Fruit fly (Drosophila melanogaster) whole organism, prepupa: ENCODE results near the gene CG1143.

Experiments
- Blimp-1 ChIP-seq: fragments of 200-800 bp; sonication (Bioruptor generic); optimal IDR thresholded peaks from 3 replicates; lab custom pipeline; 2017; ENCODE audit warnings: missing biosample characterization, missing genetic modification characterization, mild to moderate bottlenecking, moderate library complexity, missing genetic modification reagents
- CG10631 ChIP-seq: fragments of 200-800 bp; sonication (Bioruptor generic); optimal IDR thresholded peaks from 2 replicates; lab custom pipeline; 2016; ENCODE audit warnings: missing biosample characterization, missing genetic modification characterization
- CG10669 ChIP-seq: fragments of 200-800 bp; sonication (Bioruptor generic); optimal IDR thresholded peaks from 3 replicates; lab custom pipeline; 2018; ENCODE audit warnings: missing biosample characterization, mild to moderate bottlenecking, missing genetic modification characterization, moderate library complexity
- CG11294 ChIP-seq: fragments of 200-800 bp; sonication (Bioruptor generic); IDR thresholded peaks from 2 replicates; pipeline ENCODE4 v1.3.6; 2022; ENCODE audit warnings: missing biosample characterization, missing genetic modification characterization
- CG11762 ChIP-seq: fragments of 200-800 bp; sonication (Bioruptor generic); optimal IDR thresholded peaks from 3 replicates; lab custom pipeline; 2016; ENCODE audit warnings: missing biosample characterization, missing genetic modification characterization; ENCODE audit not compliant: insufficient read depth
- CG11902 ChIP-seq: fragments of 200-800 bp; sonication (Bioruptor generic); optimal IDR thresholded peaks from 3 replicates; lab custom pipeline; 2016; ENCODE audit warnings: missing biosample characterization, missing genetic modification characterization
- CG15336 ChIP-seq: fragments of 200-800 bp; sonication (Bioruptor generic); IDR thresholded peaks from 2 replicates; pipeline ENCODE4 v1.3.6; 2022; ENCODE audit warnings: missing biosample characterization, missing genetic modification characterization
- CG16779 ChIP-seq: fragments of 200-800 bp; sonication (Bioruptor generic); optimal IDR thresholded peaks from 3 replicates; lab custom pipeline; 2017; ENCODE audit warnings: missing biosample characterization, mild to moderate bottlenecking, missing genetic modification characterization
- CG3032 ChIP-seq: fragments of 200-800 bp; optimal IDR thresholded peaks from 2 replicates; lab custom pipeline; 2019; ENCODE audit warnings: missing biosample characterization, mild to moderate bottlenecking, missing genetic modification characterization, moderate library complexity
- CG31627 ChIP-seq: fragments of 200-800 bp; sonication (Bioruptor generic); optimal IDR thresholded peaks from 3 replicates; lab custom pipeline; 2016; ENCODE audit warnings: missing biosample characterization, missing genetic modification characterization
- CG34406 ChIP-seq: fragments of 200-800 bp; sonication (Bioruptor generic); optimal IDR thresholded peaks from 3 replicates; lab custom pipeline; 2016; ENCODE audit warnings: missing biosample characterization, missing genetic modification characterization
- CG4318 ChIP-seq: fragments of 200-800 bp; sonication (Bioruptor generic); optimal IDR thresholded peaks from 3 replicates; lab custom pipeline; 2017; ENCODE audit warnings: missing biosample characterization, mild to moderate bottlenecking, missing genetic modification characterization
- CG6163 ChIP-seq: fragments of 200-800 bp; sonication (Bioruptor generic); IDR thresholded peaks from 3 replicates; pipeline ENCODE4 v1.3.6; 2022; ENCODE audit warnings: missing biosample characterization, missing genetic modification characterization
- CG6276 ChIP-seq: fragments of 200-800 bp; sonication (Bioruptor generic); optimal IDR thresholded peaks from 2 replicates; lab custom pipeline; 2017; ENCODE audit warnings: missing biosample characterization, mild to moderate bottlenecking, missing genetic modification characterization
- CG6792 ChIP-seq: fragments of 200-800 bp; sonication (Bioruptor generic); optimal IDR thresholded peaks from 3 replicates; lab custom pipeline; 2016; ENCODE audit warnings: missing biosample characterization, missing genetic modification characterization
- CG6808 ChIP-seq: fragments of 200-800 bp; sonication (Bioruptor generic); optimal IDR thresholded peaks from 3 replicates; lab custom pipeline; 2017; ENCODE audit warnings: missing biosample characterization, missing genetic modification characterization, mild to moderate bottlenecking, moderate library complexity, missing genetic modification reagents
- CG6854 ChIP-seq: fragments of 200-800 bp; sonication (Bioruptor generic); optimal IDR thresholded peaks from 2 replicates; lab custom pipeline; 2017; ENCODE audit warnings: missing biosample characterization, mild to moderate bottlenecking, missing genetic modification characterization
- CG8119 ChIP-seq: fragments of 200-800 bp; sonication (Bioruptor generic); IDR thresholded peaks from 3 replicates; pipeline ENCODE4 v1.3.6; 2022; ENCODE audit warnings: missing biosample characterization, missing genetic modification characterization
- CG8319 ChIP-seq: fragments of 200-800 bp; sonication (Bioruptor generic); optimal IDR thresholded peaks from 3 replicates; lab custom pipeline; 2016; ENCODE audit warnings: missing biosample characterization, missing genetic modification characterization
- CG8632 ChIP-seq: fragments of 200-800 bp; sonication (Bioruptor generic); optimal IDR thresholded peaks from 3 replicates; lab custom pipeline; 2016; ENCODE audit warnings: missing biosample characterization, missing genetic modification characterization
- CG9139 ChIP-seq: fragments of 200-800 bp; sonication (Bioruptor generic); optimal IDR thresholded peaks from 3 replicates; lab custom pipeline; 2017; ENCODE audit warnings: missing biosample characterization, mild to moderate bottlenecking, missing genetic modification characterization
- Eip75B ChIP-seq: fragments of 200-800 bp; sonication (Bioruptor generic); optimal IDR thresholded peaks from 3 replicates; lab custom pipeline; 2016; ENCODE audit warnings: missing biosample characterization, missing genetic modification characterization
- Eip78C ChIP-seq: fragments of 200-800 bp; sonication (Bioruptor generic); peaks from one replicate; lab custom pipeline; 2016; ENCODE audit warnings: missing biosample characterization, missing genetic modification characterization
- Eip93F ChIP-seq: fragments of 200-800 bp; sonication (Bioruptor generic); optimal IDR thresholded peaks from 2 replicates; lab custom pipeline; 2016; ENCODE audit warnings: missing biosample characterization, mild to moderate bottlenecking, missing genetic modification characterization
- Ets96B ChIP-seq: fragments of 200-800 bp; optimal IDR thresholded peaks from 2 replicates; lab custom pipeline; 2019; ENCODE audit warnings: missing biosample characterization, mild to moderate bottlenecking, missing genetic modification characterization, moderate library complexity
- Gug ChIP-seq: fragments of 200-800 bp; sonication (Bioruptor generic); IDR thresholded peaks from 2 replicates; pipeline ENCODE4 v1.3.6; 2022; ENCODE audit warnings: missing biosample characterization, missing genetic modification characterization
- Hr38 ChIP-seq: sonication (Bioruptor generic); optimal IDR thresholded peaks from 2 replicates; lab custom pipeline; 2016; ENCODE audit warnings: missing biosample characterization, missing genetic modification characterization
- Hr39 ChIP-seq: fragments of 200-800 bp; sonication (Bioruptor generic); optimal IDR thresholded peaks from 2 replicates; lab custom pipeline; 2016; ENCODE audit warnings: missing biosample characterization, missing genetic modification characterization
- Lpt ChIP-seq: fragments of 200-800 bp; sonication (Bioruptor generic); optimal IDR thresholded peaks from 3 replicates; lab custom pipeline; 2016; ENCODE audit warnings: missing biosample characterization, missing genetic modification characterization
- Met ChIP-seq: fragments of 200-800 bp; sonication (Bioruptor generic); optimal IDR thresholded peaks from 3 replicates; lab custom pipeline; 2016; ENCODE audit warnings: missing biosample characterization, missing genetic modification characterization
- Smox ChIP-seq: fragments of 200-800 bp; sonication (Bioruptor generic); optimal IDR thresholded peaks from 3 replicates; lab custom pipeline; 2016; ENCODE audit warnings: missing biosample characterization, missing genetic modification characterization
- Sox102F ChIP-seq: fragments of 200-800 bp; sonication (Bioruptor generic); optimal IDR thresholded peaks from 2 replicates; lab custom pipeline; 2016; ENCODE audit warnings: missing biosample characterization, mild to moderate bottlenecking, missing genetic modification characterization
- Sox14 ChIP-seq: fragments of 200-800 bp; sonication (Bioruptor generic); optimal IDR thresholded peaks from 3 replicates; lab custom pipeline; 2016; ENCODE audit warnings: missing biosample characterization, missing genetic modification characterization
- Sox15 ChIP-seq: fragments of 200-800 bp; sonication (Bioruptor generic); optimal IDR thresholded peaks from 3 replicates; lab custom pipeline; 2016; ENCODE audit warnings: missing biosample characterization, missing genetic modification characterization
- achi ChIP-seq: fragments of 200-800 bp; sonication (Bioruptor generic); optimal IDR thresholded peaks from 3 replicates; lab custom pipeline; 2016; ENCODE audit warnings: missing biosample characterization, missing genetic modification characterization
- cyc ChIP-seq: fragments of 200-800 bp; sonication (Bioruptor generic); optimal IDR thresholded peaks from 3 replicates; lab custom pipeline; 2016; ENCODE audit warnings: missing biosample characterization, missing genetic modification characterization
- dac ChIP-seq: fragments of 200-800 bp; sonication (Bioruptor generic); optimal IDR thresholded peaks from 2 replicates; lab custom pipeline; 2017; ENCODE audit warnings: missing biosample characterization, mild to moderate bottlenecking, missing genetic modification characterization
- dsx ChIP-seq: fragments of 200-800 bp; optimal IDR thresholded peaks from 3 replicates; lab custom pipeline; 2019; ENCODE audit warnings: missing biosample characterization, mild to moderate bottlenecking, missing genetic modification characterization, moderate library complexity; ENCODE audit not compliant: poor library complexity, severe bottlenecking
- eg ChIP-seq: fragments of 200-800 bp; sonication (Bioruptor generic); IDR thresholded peaks from 3 replicates; pipeline ENCODE4 v1.3.6; 2022; ENCODE audit warnings: missing biosample characterization, missing genetic modification characterization
- esn ChIP-seq: fragments of 200-800 bp; sonication (Bioruptor generic); optimal IDR thresholded peaks from 2 replicates; lab custom pipeline; 2016; ENCODE audit warnings: missing biosample characterization, mild to moderate bottlenecking, missing genetic modification characterization, moderate library complexity
- fd85E ChIP-seq: fragments of 200-800 bp; sonication (Bioruptor generic); optimal IDR thresholded peaks from 3 replicates; lab custom pipeline; 2016; ENCODE audit warnings: missing biosample characterization, missing genetic modification characterization
- fkh ChIP-seq: fragments of 200-800 bp; sonication (Bioruptor generic); optimal IDR thresholded peaks from 3 replicates; lab custom pipeline; 2017; ENCODE audit warnings: missing biosample characterization, mild to moderate bottlenecking, missing genetic modification characterization, moderate library complexity
- lz ChIP-seq: fragments of 200-800 bp; sonication (Bioruptor generic); optimal IDR thresholded peaks from 3 replicates; lab custom pipeline; 2016; ENCODE audit warnings: missing biosample characterization, missing genetic modification characterization
- net ChIP-seq: fragments of 200-800 bp; sonication (Bioruptor generic); optimal IDR thresholded peaks from 3 replicates; lab custom pipeline; 2016; ENCODE audit warnings: missing biosample characterization, missing genetic modification characterization
- pdm3 ChIP-seq: fragments of 200-800 bp; sonication (Bioruptor generic); optimal IDR thresholded peaks from 3 replicates; lab custom pipeline; 2016; ENCODE audit warnings: missing biosample characterization, missing genetic modification characterization
- spab ChIP-seq: fragments of 200-800 bp; sonication (Bioruptor generic); optimal IDR thresholded peaks from 2 replicates; lab custom pipeline; 2017; ENCODE audit warnings: missing biosample characterization, mild to moderate bottlenecking, missing genetic modification characterization, missing genetic modification reagents
- vri ChIP-seq: fragments of 200-800 bp; sonication (Bioruptor generic); optimal IDR thresholded peaks from 3 replicates; lab custom pipeline; 2016; ENCODE audit warnings: missing biosample characterization, mild to moderate bottlenecking, missing genetic modification characterization

The CG1143 gene

dm6 chr3L:2632763-2633100, 12.4 kb upstream of the CG1143 start (continued):
- TF ChIP-seq Lpt (GFP tag; lab: Kevin White, UChicago): no peak
- TF ChIP-seq CG8119 (GFP tag; lab: Robert Waterston, UW): no peak
- TF ChIP-seq Blimp-1 (GFP tag; lab: Kevin White, UChicago): no peak
- no peak for TF ChIP-seq CG6808 (GFP tag; lab: Kevin White, UChicago)
- no peak for TF ChIP-seq achi (GFP tag; lab: Kevin White, UChicago)

DNA sequence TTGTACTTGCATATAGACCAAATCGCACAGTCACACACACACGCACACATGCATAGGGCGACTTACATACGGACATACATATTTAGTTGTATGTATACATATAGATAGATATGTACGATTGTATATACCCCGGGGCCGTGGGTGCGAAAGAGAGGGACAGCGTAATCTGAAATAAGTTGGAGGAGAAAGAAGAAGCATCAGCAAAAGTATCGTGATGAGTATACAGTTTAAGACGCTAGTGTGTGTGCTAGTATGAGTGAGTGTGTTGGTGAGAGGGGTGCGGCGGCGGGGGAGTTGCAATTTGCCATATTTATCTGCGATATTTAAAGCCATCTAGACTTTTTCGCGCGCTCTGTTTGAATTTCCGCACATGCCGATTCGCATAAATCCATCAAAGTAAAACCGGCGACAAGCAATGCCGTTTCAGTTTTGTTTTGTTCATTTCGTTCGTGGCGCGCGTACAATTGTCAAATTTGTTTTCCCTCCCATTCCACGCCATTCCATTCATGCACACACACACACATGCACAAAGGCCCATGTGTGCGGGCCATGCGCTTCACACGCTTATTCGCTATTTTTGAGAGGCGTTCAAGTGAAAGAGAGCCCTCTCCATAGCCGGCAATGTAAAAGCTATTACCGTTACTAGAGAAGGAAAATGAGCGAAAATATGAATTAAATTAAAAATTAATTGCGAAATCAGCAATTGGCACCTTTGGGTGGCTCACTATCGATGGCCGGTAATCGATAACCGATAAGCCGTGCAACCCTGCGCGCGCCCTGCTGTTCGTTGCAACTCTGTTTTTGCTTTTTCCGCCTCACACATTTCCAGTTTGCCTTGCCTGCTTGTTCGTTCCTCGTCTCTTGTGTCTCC, 10.0 kb upstream of the CG1143 start:
- TF ChIP-seq CG8319 (GFP tag; lab: Kevin White, UChicago) (peak; percentile 68), CG34406 (GFP tag; lab: Kevin White, UChicago) (peak; percentile 78), Eip75B (peak; percentile 80), spab (GFP tag; lab: Kevin White, UChicago) (peak; percentile 16), CG6792 (GFP tag; lab: Kevin White, UChicago) (peak; percentile 63), Blimp-1 (GFP tag; lab: Kevin White, UChicago) (peak; percentile 67), Smox (GFP tag; lab: Kevin White, UChicago) (peak; percentile 78), esn (GFP tag; lab: Kevin White, UChicago) (peak; percentile 88), CG10669 (GFP tag; lab: Kevin White, UChicago) (peak; percentile 59), Hr39 (GFP tag; lab: Kevin White, UChicago) (peak; percentile 67), fkh (peak; percentile 79), Eip78C (GFP tag; lab: Kevin White, UChicago) (peak; percentile 94), CG8632 (GFP tag; lab: Kevin White, UChicago) (peak; percentile 67), net (GFP tag; lab: Kevin White, UChicago) (peak; percentile 80), Ets96B (tag; lab: Kevin White, UChicago) (peak; percentile 8), CG15336 (GFP tag; lab: Robert Waterston, UW) (0 out of 2 replicates have a peak, but pooled peaks have one; percentile 10), Sox15 (GFP tag; lab: Kevin White, UChicago) (peak; percentile 9), CG11294 (GFP tag; lab: Robert Waterston, UW) (no peak), CG3032 (tag; lab: Kevin White, UChicago) (peak; percentile 48), CG9139 (GFP tag; lab: Kevin White, UChicago) (peak; percentile 73), pdm3 (peak; percentile 77), CG6163 (GFP tag; lab: Robert Waterston, UW) (peak; percentile 93), CG6854 (GFP tag; lab: Kevin White, UChicago) (peak; percentile 87), vri (peak; percentile 83), Eip93F (no peak), fd85E (GFP tag; lab: Kevin White, UChicago) (peak; percentile 64), achi (GFP tag; lab: Kevin White, UChicago) (peak; percentile 76), dsx (peak; percentile 29), dac (GFP tag; lab: Kevin White, UChicago) (peak; percentile 60), CG10631 (GFP tag; lab: Kevin White, UChicago) (peak; percentile 38), Met (GFP tag; lab: Kevin White, UChicago) (peak; percentile 87), CG4318 (GFP tag; lab: Kevin White, UChicago) (no peak), Lpt (GFP tag; lab: Kevin White, UChicago) (no peak), Sox102F (peak; percentile 86), CG16779 (tag; lab: Kevin White, UChicago) (peak; percentile 71), CG31627 (GFP tag; lab: Kevin White, UChicago) (peak; percentile 82), CG6808 (GFP tag; lab: Kevin White, UChicago) (peak; percentile 85), CG11902 (no peak), lz (GFP tag; lab: Kevin White, UChicago) (peak; percentile 84), eg (GFP tag; lab: Robert Waterston, UW) (peak; percentile 81), CG11762 (GFP tag; lab: Kevin White, UChicago) (peak; percentile 46), cyc (GFP tag; lab: Kevin White, UChicago) (peak; percentile 77), Gug (GFP tag; lab: Robert Waterston, UW) (peak; percentile 23; the same call in 1 of the 2 replicates), CG6276 (GFP tag; lab: Kevin White, UChicago) (no peak), Sox14 (GFP tag; lab: Kevin White, UChicago) (peak; percentile 76), Hr38 (GFP tag; lab: Kevin White, UChicago) (no peak)
